Worm (Caenorhabditis elegans) whole organism, L1 larva: ENCODE data around the gene col-78.

Experiments used
- egl-13 ChIP-seq: sonication (generic microtip); optimal IDR thresholded peaks from 2 replicates; lab custom pipeline; 2016; ENCODE audit warnings: missing genotype, missing genetic modification reagents, missing genetic modification characterization, missing compliant biosample characterization
- fkh-4 ChIP-seq: sonication (generic microtip); optimal IDR thresholded peaks from 2 replicates; lab custom pipeline; 2016; ENCODE audit warnings: missing compliant biosample characterization, missing genetic modification characterization, borderline replicate concordance
- lin-13 ChIP-seq: fragments of 150-350 bp; optimal IDR thresholded peaks from 2 replicates; lab custom pipeline; 2014; ENCODE audit warnings: missing biosample characterization, missing genetic modification reagents, missing genetic modification characterization
- lsy-2 ChIP-seq, 2 experiments: fragments of 150-350 bp; optimal IDR thresholded peaks; 2 replicates each; lab custom pipeline; 2014; ENCODE audit warnings: missing biosample characterization in 2 of 2, missing genetic modification characterization in 2 of 2
- mep-1 ChIP-seq: fragments of 150-350 bp; optimal IDR thresholded peaks from 2 replicates; lab custom pipeline; 2014; ENCODE audit warnings: missing biosample characterization, missing genetic modification characterization
- nhr-19 ChIP-seq: fragments of 200-800 bp; sonication (Bioruptor generic); conservative IDR thresholded peaks from 2 replicates; pipeline ENCODE4 v1.3.6; 2022; ENCODE audit warnings: missing genetic modification characterization, missing compliant biosample characterization
- nhr-28 ChIP-seq: fragments of 150-350 bp; optimal IDR thresholded peaks from 2 replicates; lab custom pipeline; 2014; ENCODE audit warnings: missing biosample characterization, missing genetic modification characterization
- nhr-90 ChIP-seq: sonication (generic microtip); optimal IDR thresholded peaks from 2 replicates; lab custom pipeline; 2016; ENCODE audit warnings: mild to moderate bottlenecking, missing genetic modification characterization, missing compliant biosample characterization; ENCODE audit not compliant: poor library complexity
- snpc-4 ChIP-seq: fragments of 150-350 bp; optimal IDR thresholded peaks from 2 replicates; lab custom pipeline; 2014; ENCODE audit warnings: missing biosample characterization, missing genetic modification characterization
- xbp-1 ChIP-seq: sonication (generic microtip); optimal IDR thresholded peaks from 2 replicates; lab custom pipeline; 2016; ENCODE audit warnings: missing genetic modification characterization, missing compliant biosample characterization
- ztf-4 ChIP-seq: fragments of 150-350 bp; optimal IDR thresholded peaks from 2 replicates; lab custom pipeline; 2014; ENCODE audit warnings: missing biosample characterization, missing genetic modification characterization

ce11 chrII:9148079-9148478 lies 4.3 kb upstream of the col-78 start:
- no peak for TF ChIP-seq lsy-2 (tag; optimal IDR thresholded peaks at IDR 0.05; lab: Kevin White, UChicago)
- TF ChIP-seq egl-13 (tag; lab: Kevin White, UChicago), result no peak
- no peak for TF ChIP-seq ztf-4 (tag; lab: Kevin White, UChicago)
- TF ChIP-seq fkh-4 (tag; lab: Kevin White, UChicago), result no peak
- no peak for TF ChIP-seq nhr-19
- TF ChIP-seq xbp-1 (tag; lab: Kevin White, UChicago), result no peak
- no peak for TF ChIP-seq mep-1 (tag; lab: Kevin White, UChicago)
- no peak for TF ChIP-seq lin-13 (GFP tag; lab: Kevin White, UChicago)
- no peak for TF ChIP-seq nhr-28 (tag; lab: Kevin White, UChicago)
- TF ChIP-seq nhr-90 (tag; lab: Kevin White, UChicago), result no peak
- TF ChIP-seq snpc-4 (tag; lab: Kevin White, UChicago), result no peak
